Worm (Caenorhabditis elegans): ENCODE data around the gene nspd-2.

- no peak for TF ChIP-seq him-1 (tag; optimal IDR thresholded peaks at IDR 0.05)
- TF ChIP-seq W03F9.2 (tag; optimal IDR thresholded peaks at IDR 0.05): no peak
Measured at ce11 chrIV:9872786-9873185, 28.9 kb downstream of the nspd-2 start.

Measured in whole organism, L4/young adult.